Worm (Caenorhabditis elegans) whole organism, young adult: ENCODE data around the gene pix-1.

Experiments used
- B0261.1 ChIP-seq: sonication (generic microtip); optimal IDR thresholded peaks from 2 replicates; lab custom pipeline; 2016; ENCODE audit warnings: mild to moderate bottlenecking, missing genetic modification characterization, moderate library complexity, missing compliant biosample characterization
- C06A6.2 ChIP-seq: fragments of 200-800 bp; sonication (Bioruptor generic); conservative IDR thresholded peaks from 2 replicates; pipeline ENCODE4 v1.3.6; 2022; ENCODE audit warnings: missing genetic modification characterization, missing compliant biosample characterization
- F33H1.4 ChIP-seq: fragments of 200-800 bp; sonication (Bioruptor generic); IDR thresholded peaks from 2 replicates; pipeline ENCODE4 v1.3.6; 2022; ENCODE audit warnings: missing genetic modification reagents, missing genetic modification characterization, missing compliant biosample characterization
- F57A8.1 ChIP-seq: fragments of 200-800 bp; sonication (Bioruptor generic); optimal IDR thresholded peaks from 2 replicates; lab custom pipeline; 2018; ENCODE audit warnings: mild to moderate bottlenecking, missing genetic modification characterization, moderate library complexity, missing compliant biosample characterization
- akir-1 ChIP-seq: fragments of 200-800 bp; sonication (Bioruptor generic); optimal IDR thresholded peaks from 2 replicates; lab custom pipeline; 2018; ENCODE audit warnings: mild to moderate bottlenecking, missing genetic modification characterization, moderate library complexity, missing compliant biosample characterization
- atf-7 ChIP-seq: sonication (generic microtip); optimal IDR thresholded peaks from 2 replicates; lab custom pipeline; 2017; ENCODE audit warnings: mild to moderate bottlenecking, missing genetic modification characterization, missing compliant biosample characterization
- attf-3 ChIP-seq: fragments of 200-800 bp; sonication (Bioruptor generic); conservative IDR thresholded peaks from 2 replicates; pipeline ENCODE4 v1.3.6; 2022; ENCODE audit warnings: missing genetic modification reagents, missing genetic modification characterization, missing compliant biosample characterization
- attf-5 ChIP-seq: fragments of 200-800 bp; sonication (Bioruptor generic); optimal IDR thresholded peaks from 2 replicates; lab custom pipeline; 2018; ENCODE audit warnings: mild to moderate bottlenecking, missing genetic modification characterization, missing compliant biosample characterization
- attf-6 ChIP-seq: fragments of 200-800 bp; sonication (Bioruptor generic); IDR thresholded peaks from 2 replicates; pipeline ENCODE4 v1.3.6; 2022; ENCODE audit warnings: missing genetic modification reagents, missing genetic modification characterization, missing compliant biosample characterization
- bed-1 ChIP-seq: fragments of 200-800 bp; sonication (Bioruptor generic); IDR thresholded peaks from 2 replicates; pipeline ENCODE4 v1.3.6; 2022; ENCODE audit warnings: missing genetic modification reagents, missing genetic modification characterization, missing compliant biosample characterization
- cebp-1 ChIP-seq, 2 experiments: fragments of 200-800 bp in 1 of 2; sonication (Bioruptor generic) in 1 of 2; sonication (generic microtip) in 1 of 2; IDR thresholded peaks in 1 of 2; optimal IDR thresholded peaks in 1 of 2; 2 replicates each; pipeline versions ENCODE4 v1.3.6 to Lab custom; 2017 to 2022; ENCODE audit warnings: missing compliant biosample characterization in 2 of 2, missing genetic modification characterization in 2 of 2, mild to moderate bottlenecking in 1 of 2, missing genetic modification reagents in 1 of 2, moderate library complexity in 1 of 2
- chd-7 ChIP-seq: sonication (generic microtip); optimal IDR thresholded peaks from 2 replicates; lab custom pipeline; 2016; ENCODE audit warnings: mild to moderate bottlenecking, missing genetic modification characterization, moderate library complexity, missing compliant biosample characterization
- die-1 ChIP-seq: sonication (generic microtip); optimal IDR thresholded peaks from 2 replicates; lab custom pipeline; 2016; ENCODE audit warnings: missing genotype, mild to moderate bottlenecking, missing genetic modification characterization, missing compliant biosample characterization
- dox-1 ChIP-seq: fragments of 200-800 bp; sonication (Bioruptor generic); IDR thresholded peaks from 2 replicates; pipeline ENCODE4 v1.3.6; 2022; ENCODE audit warnings: missing genetic modification reagents, missing genetic modification characterization, missing compliant biosample characterization
- egl-44 ChIP-seq: fragments of 200-800 bp; sonication (Bioruptor generic); IDR thresholded peaks from 2 replicates; pipeline ENCODE4 v1.3.6; 2022; ENCODE audit warnings: missing genetic modification reagents, missing genetic modification characterization, missing compliant biosample characterization
- gei-17 ChIP-seq: fragments of 200-800 bp; sonication (Bioruptor generic); optimal IDR thresholded peaks from 2 replicates; lab custom pipeline; 2018; ENCODE audit warnings: mild to moderate bottlenecking, missing genetic modification characterization, missing compliant biosample characterization
- him-1 ChIP-seq: sonication (generic microtip); optimal IDR thresholded peaks from 2 replicates; lab custom pipeline; 2016; ENCODE audit warnings: missing genotype, missing genetic modification reagents, missing genetic modification characterization, missing compliant biosample characterization
- hmg-1.2 ChIP-seq: fragments of 200-800 bp; sonication (Bioruptor generic); IDR thresholded peaks from 2 replicates; pipeline ENCODE4 v1.3.6; 2022; ENCODE audit warnings: missing genetic modification reagents, missing genetic modification characterization, missing compliant biosample characterization
- let-607 ChIP-seq, 2 experiments: fragments of 200-800 bp in 1 of 2; sonication (Bioruptor generic) in 1 of 2; sonication (generic microtip) in 1 of 2; optimal IDR thresholded peaks; 2 replicates each; lab custom pipeline; 2016 to 2018; ENCODE audit warnings: mild to moderate bottlenecking in 2 of 2, missing compliant biosample characterization in 2 of 2, missing genetic modification characterization in 2 of 2, moderate library complexity in 2 of 2, missing genotype in 1 of 2
- lin-26 ChIP-seq: fragments of 200-800 bp; sonication (Bioruptor generic); IDR thresholded peaks from 2 replicates; pipeline ENCODE4 v1.3.6; 2022; ENCODE audit warnings: missing genetic modification reagents, missing genetic modification characterization, missing compliant biosample characterization
- lsl-1 ChIP-seq: fragments of 200-800 bp; sonication (Bioruptor generic); optimal IDR thresholded peaks from 2 replicates; lab custom pipeline; 2018; ENCODE audit warnings: mild to moderate bottlenecking, missing genetic modification characterization, moderate library complexity, missing compliant biosample characterization
- nfyb-1 ChIP-seq: fragments of 200-800 bp; sonication (Bioruptor generic); IDR thresholded peaks from 2 replicates; pipeline ENCODE4 v1.3.6; 2022; ENCODE audit warnings: missing genetic modification reagents, missing genetic modification characterization, missing compliant biosample characterization
- pbrm-1 ChIP-seq: fragments of 200-800 bp; sonication (Bioruptor generic); IDR thresholded peaks from 2 replicates; pipeline ENCODE4 v1.3.6; 2022; ENCODE audit warnings: missing genetic modification reagents, missing genetic modification characterization, missing compliant biosample characterization
- pha-4 ChIP-seq: fragments of 150-350 bp; sonication (generic microtip); optimal IDR thresholded peaks from 2 replicates; lab custom pipeline; 2014; ENCODE audit warnings: missing biosample characterization, missing genetic modification reagents, missing genetic modification characterization
- rcor-1 ChIP-seq: fragments of 200-800 bp; sonication (Bioruptor generic); IDR thresholded peaks from 2 replicates; pipeline ENCODE4 v1.3.6; 2022; ENCODE audit warnings: missing genetic modification reagents, missing genetic modification characterization, missing compliant biosample characterization
- sdz-38 ChIP-seq: sonication (generic microtip); optimal IDR thresholded peaks from 2 replicates; lab custom pipeline; 2016; ENCODE audit warnings: missing genotype, missing genetic modification characterization, missing compliant biosample characterization
- sea-2 ChIP-seq: fragments of 200-800 bp; sonication (Bioruptor generic); IDR thresholded peaks from 2 replicates; pipeline ENCODE4 v1.3.6; 2022; ENCODE audit warnings: missing genetic modification characterization, missing compliant biosample characterization
- snpc-1.1 ChIP-seq: sonication (generic microtip); optimal IDR thresholded peaks from 2 replicates; lab custom pipeline; 2017; ENCODE audit warnings: missing genetic modification characterization, mild to moderate bottlenecking, missing compliant biosample characterization, antibody characterized with exemption, moderate library complexity, missing genotype, missing genetic modification reagents; ENCODE audit not compliant: insufficient read depth
- snpc-4 ChIP-seq, 5 experiments: fragments of 150-350 bp in 1 of 5; sonication (generic microtip) in 4 of 5; optimal IDR thresholded peaks; 2 replicates each; lab custom pipeline; 2014 to 2018; ENCODE audit warnings: missing genetic modification characterization in 5 of 5, missing biosample characterization in 3 of 5, antibody characterized with exemption in 2 of 5, mild to moderate bottlenecking in 2 of 5, missing compliant biosample characterization in 2 of 5, missing genotype in 2 of 5, moderate library complexity in 2 of 5, missing genetic modification reagents in 1 of 5
- sptf-2 ChIP-seq: fragments of 200-800 bp; sonication (Bioruptor generic); optimal IDR thresholded peaks from 2 replicates; lab custom pipeline; 2018; ENCODE audit warnings: mild to moderate bottlenecking, missing genetic modification characterization, missing compliant biosample characterization
- tbp1 ChIP-seq: fragments of 200-800 bp; sonication (Bioruptor generic); optimal IDR thresholded peaks from 2 replicates; lab custom pipeline; 2018; ENCODE audit warnings: mild to moderate bottlenecking, missing genetic modification characterization, missing compliant biosample characterization
- xnd-1 ChIP-seq: sonication (generic microtip); optimal IDR thresholded peaks from 2 replicates; lab custom pipeline; 2016; ENCODE audit warnings: missing genotype, missing genetic modification reagents, missing genetic modification characterization, missing compliant biosample characterization
- zfh-2 ChIP-seq: fragments of 200-800 bp; sonication (Bioruptor generic); conservative IDR thresholded peaks from 2 replicates; pipeline ENCODE4 v1.3.6; 2022; ENCODE audit warnings: missing genetic modification reagents, missing genetic modification characterization, missing compliant biosample characterization
- ztf-18 ChIP-seq: sonication (generic microtip); optimal IDR thresholded peaks from 2 replicates; lab custom pipeline; 2016; ENCODE audit warnings: missing genotype, mild to moderate bottlenecking, missing genetic modification characterization, missing compliant biosample characterization
- ztf-28 ChIP-seq: fragments of 200-800 bp; sonication (Bioruptor generic); IDR thresholded peaks from 2 replicates; pipeline ENCODE4 v1.3.6; 2022; ENCODE audit warnings: missing genetic modification reagents, missing genetic modification characterization, missing compliant biosample characterization

Gene pix-1

ce11 chrX:13687111-13687512 lies 40.0 kb upstream of the pix-1 start (continued):
- peak; percentile 54 to 71 for TF ChIP-seq let-607 (tag; optimal IDR thresholded peaks at IDR 0.05; lab: Kevin White, UChicago)
- TF ChIP-seq attf-5 = peak; percentile 55
- TF ChIP-seq him-1 (tag; lab: Kevin White, UChicago) = no peak
- TF ChIP-seq dox-1 (GFP tag; lab: Robert Waterston, UW) = peak; percentile 77; the same call in 1 of the 2 replicates
- TF ChIP-seq C06A6.2 = 0 out of 2 replicates have a peak, but pooled peaks have one; percentile 27
- TF ChIP-seq gei-17 (GFP tag; lab: Kevin White, UChicago) = peak; percentile 22
- TF ChIP-seq chd-7 (tag; lab: Kevin White, UChicago) = peak; percentile 40
- TF ChIP-seq B0261.1 (tag; lab: Kevin White, UChicago) = peak; percentile 5
- TF ChIP-seq ztf-18 = peak; percentile 16
- TF ChIP-seq zfh-2 = peak; percentile 91
- TF ChIP-seq egl-44 (GFP tag; lab: Robert Waterston, UW) = 0 out of 2 replicates have a peak, but pooled peaks have one; percentile 42
- peak; percentile 10 for TF ChIP-seq tbp1 (GFP tag; lab: Kevin White, UChicago)
- TF ChIP-seq rcor-1 (GFP tag; lab: Robert Waterston, UW) = peak; percentile 14; the same call in 1 of the 2 replicates
- TF ChIP-seq, all 124 proteins: peak for 23

ce11 chrX:13687655-13688054 lies 39.4 kb upstream of the pix-1 start, which contains the start of gene adm-2:
Gene adm-2, plus strand, starts transcription at chrX:13687955.
- TF ChIP-seq xnd-1 (tag; lab: Kevin White, UChicago) (no peak), attf-3 (GFP tag; lab: Robert Waterston, UW) (no peak), sea-2 (no peak), akir-1 (GFP tag; lab: Kevin White, UChicago) (no peak), F33H1.4 (GFP tag; lab: Robert Waterston, UW) (no peak), let-607 (tag; optimal IDR thresholded peaks at IDR 0.05; lab: Kevin White, UChicago) (no peak), ztf-28 (GFP tag; lab: Robert Waterston, UW) (no peak), die-1 (tag; lab: Kevin White, UChicago) (no peak), cebp-1 (GFP tag; IDR thresholded peaks at IDR 0.05; lab: Robert Waterston, UW) (no peak), cebp-1 (tag; optimal IDR thresholded peaks at IDR 0.05; lab: Kevin White, UChicago) (no peak), sptf-2 (GFP tag; lab: Kevin White, UChicago) (no peak), snpc-4 (GFP tag; optimal IDR thresholded peaks at IDR 0.05; lab: Kevin White, UChicago) (no peak), snpc-4 (tag; optimal IDR thresholded peaks at IDR 0.05; lab: Kevin White, UChicago) (no peak), pha-4 (tag; lab: Kevin White, UChicago) (no peak), atf-7 (tag; lab: Kevin White, UChicago) (no peak)

ce11 chrX:13690333-13690732 lies 36.8 kb upstream of the pix-1 start:
- TF ChIP-seq chd-7 (tag; lab: Kevin White, UChicago) (no peak), tbp1 (GFP tag; lab: Kevin White, UChicago) (no peak), snpc-4 (GFP tag; optimal IDR thresholded peaks at IDR 0.05; lab: Kevin White, UChicago) (peak; percentile 43), snpc-4 (tag; optimal IDR thresholded peaks at IDR 0.05; lab: Kevin White, UChicago) (peak in 3 of 4 experiments; percentile 65 to 90 (median 88)), hmg-1.2 (GFP tag; lab: Robert Waterston, UW) (peak; percentile 49; the same call in 1 of the 2 replicates), lin-26 (GFP tag; lab: Robert Waterston, UW) (0 out of 2 replicates have a peak, but pooled peaks have one; percentile 45), nfyb-1 (GFP tag; lab: Robert Waterston, UW) (0 out of 2 replicates have a peak, but pooled peaks have one; percentile 8), F57A8.1 (GFP tag; lab: Kevin White, UChicago) (no peak), pbrm-1 (GFP tag; lab: Robert Waterston, UW) (no peak), attf-6 (GFP tag; lab: Robert Waterston, UW) (no peak), snpc-1.1 (tag; lab: Kevin White, UChicago) (peak; percentile 57), bed-1 (GFP tag; lab: Robert Waterston, UW) (no peak), lsl-1 (GFP tag; lab: Kevin White, UChicago) (no peak), sdz-38 (tag; lab: Kevin White, UChicago) (no peak), C06A6.2 (no peak)
